Fruit fly (Drosophila melanogaster) whole organism, pupa: ENCODE results near the gene Cka.

Experiments
- CG10348 ChIP-seq: fragments of 200-800 bp; sonication (Bioruptor generic); IDR thresholded peaks from 2 replicates; pipeline ENCODE4 v1.3.6; 2022; ENCODE audit warnings: missing biosample characterization, missing genetic modification characterization
- CG12605 ChIP-seq: fragments of 200-800 bp; sonication (Bioruptor generic); IDR thresholded peaks from 2 replicates; pipeline ENCODE4 v1.3.6; 2022; ENCODE audit warnings: missing biosample characterization, missing genetic modification characterization
- CG17806 ChIP-seq: fragments of 200-800 bp; sonication (Bioruptor generic); optimal IDR thresholded peaks from 2 replicates; lab custom pipeline; 2018; ENCODE audit warnings: missing biosample characterization, mild to moderate bottlenecking, missing genetic modification characterization, moderate library complexity
- CG34367 ChIP-seq: fragments of 200-800 bp; sonication (Bioruptor generic); optimal IDR thresholded peaks from 2 replicates; lab custom pipeline; 2018; ENCODE audit warnings: missing biosample characterization, mild to moderate bottlenecking, missing genetic modification characterization
- CG4496 ChIP-seq: fragments of 200-800 bp; sonication (Bioruptor generic); IDR thresholded peaks from 3 replicates; pipeline ENCODE4 v1.3.6; 2022; ENCODE audit warnings: missing biosample characterization, missing genetic modification characterization
- CG8301 ChIP-seq: fragments of 200-800 bp; sonication (Bioruptor generic); optimal IDR thresholded peaks from 2 replicates; lab custom pipeline; 2018; ENCODE audit warnings: missing biosample characterization, mild to moderate bottlenecking, missing genetic modification characterization
- CG9948 ChIP-seq: fragments of 200-800 bp; sonication (Bioruptor generic); optimal IDR thresholded peaks from 2 replicates; lab custom pipeline; 2018; ENCODE audit warnings: missing biosample characterization, mild to moderate bottlenecking, missing genetic modification characterization, moderate library complexity
- EcR ChIP-seq: fragments of 200-800 bp; sonication (Bioruptor generic); optimal IDR thresholded peaks from 3 replicates; lab custom pipeline; 2019; ENCODE audit warnings: missing biosample characterization, missing genetic modification characterization, mild to moderate bottlenecking, moderate library complexity, missing genetic modification reagents
- Pif1B ChIP-seq: fragments of 200-800 bp; sonication (Bioruptor generic); optimal IDR thresholded peaks from 3 replicates; lab custom pipeline; 2016; ENCODE audit warnings: missing biosample characterization, missing genetic modification characterization
- Snoo ChIP-seq: fragments of 200-800 bp; sonication (Bioruptor generic); optimal IDR thresholded peaks from 3 replicates; lab custom pipeline; 2017; ENCODE audit warnings: missing biosample characterization, mild to moderate bottlenecking, missing genetic modification characterization, inconsistent platforms

dm6 chr2L:7993062-7993685 lies 37.3 kb upstream of the Cka start:
- peak; percentile 20 for TF ChIP-seq EcR (GFP tag; lab: Kevin White, UChicago)
- TF ChIP-seq Snoo (tag; lab: Kevin White, UChicago) = no peak
- peak; percentile 23; the same call in 1 of the 2 replicates for TF ChIP-seq CG12605 (GFP tag; lab: Robert Waterston, UW)
- TF ChIP-seq CG34367 (tag; lab: Kevin White, UChicago) = no peak
- TF ChIP-seq CG9948 (tag; lab: Kevin White, UChicago) = no peak
- no peak for TF ChIP-seq CG17806 (tag; lab: Kevin White, UChicago)
- TF ChIP-seq CG8301 (tag; lab: Kevin White, UChicago) = no peak
- TF ChIP-seq Pif1B (GFP tag; lab: Kevin White, UChicago) = no peak
- TF ChIP-seq CG4496 (GFP tag; lab: Robert Waterston, UW) = peak; percentile 48; the same call in 2 of the 3 replicates
- no peak for TF ChIP-seq CG10348
